Fruit fly (Drosophila melanogaster): ENCODE measurements around the gene Cp18.

The Cp18 gene

DNA sequence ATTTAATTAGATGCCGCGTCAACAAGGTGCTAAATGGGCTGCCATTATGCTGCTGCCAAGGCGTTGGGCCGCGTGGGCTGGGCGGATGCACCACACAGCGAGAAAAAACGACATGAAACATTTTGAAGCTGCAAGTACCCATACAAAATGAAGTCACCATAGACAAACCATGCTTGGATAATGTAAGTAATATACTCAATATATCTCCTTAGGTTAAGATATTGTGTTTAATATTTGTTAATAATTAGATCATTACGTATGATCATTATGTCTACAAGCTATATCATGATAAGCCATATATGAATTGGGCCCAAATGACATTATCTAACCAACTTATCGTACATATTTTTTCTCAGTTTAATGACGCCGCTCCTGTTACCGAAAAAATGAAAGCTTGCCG lies 10.6 kb upstream of the Cp18 start:
- TF ChIP-seq foxo (GFP tag; optimal IDR thresholded peaks at IDR 0.05) (peak in 1 of 2 experiments; percentile 45), Mio (GFP tag; optimal IDR thresholded peaks at IDR 0.05) (no peak), Hr78 (GFP tag; optimal IDR thresholded peaks at IDR 0.05) (no peak), psq (GFP tag; optimal IDR thresholded peaks at IDR 0.05) (peak; percentile 8), woc (GFP tag; optimal IDR thresholded peaks at IDR 0.05) (peak; percentile 18), rgr (GFP tag; optimal IDR thresholded peaks at IDR 0.05) (peak; percentile 44), dmrt93B (GFP tag; optimal IDR thresholded peaks at IDR 0.05) (peak; percentile 23), ey (GFP tag; optimal IDR thresholded peaks at IDR 0.05) (peak; percentile 20), Abd-B (GFP tag; optimal IDR thresholded peaks at IDR 0.05) (no peak), HLH106 (tag; optimal IDR thresholded peaks at IDR 0.05) (peak; percentile 56), Sp1 (GFP tag; optimal IDR thresholded peaks at IDR 0.05) (peak; percentile 64), CG9705 (GFP tag; optimal IDR thresholded peaks at IDR 0.05) (no peak), br (GFP tag; optimal IDR thresholded peaks at IDR 0.05) (peak; percentile 29), h (GFP tag; optimal IDR thresholded peaks at IDR 0.05) (peak; percentile 52), fru (GFP tag; optimal IDR thresholded peaks at IDR 0.05) (peak; percentile 48), OdsH (GFP tag; optimal IDR thresholded peaks at IDR 0.05) (peak; percentile 43)

DNA sequence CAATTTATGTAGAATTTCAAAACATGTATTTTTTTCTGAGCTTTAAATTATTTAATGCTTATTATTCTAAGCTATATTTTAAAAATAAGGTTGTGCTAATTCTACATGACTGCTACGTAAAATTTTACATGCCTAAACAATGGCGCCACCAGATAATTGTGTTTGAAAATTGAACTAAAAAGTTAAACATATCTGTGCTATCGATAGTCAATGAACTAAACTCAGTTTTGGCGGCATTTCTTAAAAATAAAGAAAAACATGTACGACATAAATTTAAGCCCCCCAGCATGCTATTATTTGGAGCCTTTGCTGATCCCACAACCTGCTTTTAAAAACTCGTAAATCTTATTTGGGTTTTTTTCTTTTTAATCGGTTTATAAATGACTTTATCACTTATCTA lies 8.0 kb upstream of the Cp18 start:
- TF ChIP-seq pan (optimal IDR thresholded peaks at IDR 0.05), result no peak
- no peak for TF ChIP-seq Rel (GFP tag; optimal IDR thresholded peaks at IDR 0.05)
- no peak for TF ChIP-seq Rel (tag; optimal IDR thresholded peaks at IDR 0.05)
- no peak for TF ChIP-seq psq (GFP tag; optimal IDR thresholded peaks at IDR 0.05)
- TF ChIP-seq Hr83 (GFP tag; optimal IDR thresholded peaks at IDR 0.05; ENCODE audit: poor library complexity, severe bottlenecking), result peak; percentile 52
- peak in 1 of 2 experiments; percentile 17 for TF ChIP-seq foxo (GFP tag; optimal IDR thresholded peaks at IDR 0.05)
- TF ChIP-seq h (GFP tag; optimal IDR thresholded peaks at IDR 0.05), result peak; percentile 26
- TF ChIP-seq Myc (optimal IDR thresholded peaks at IDR 0.05), result peak; percentile 3
- no peak for TF ChIP-seq br (GFP tag; optimal IDR thresholded peaks at IDR 0.05)
- no peak for TF ChIP-seq lola (GFP tag; optimal IDR thresholded peaks at IDR 0.05)
- TF ChIP-seq CG32264 (GFP tag; optimal IDR thresholded peaks at IDR 0.05), result no peak
- TF ChIP-seq Hnf4 (GFP tag; optimal IDR thresholded peaks at IDR 0.05), result peak; percentile 24
- TF ChIP-seq GATAd (GFP tag; optimal IDR thresholded peaks at IDR 0.05), result no peak
- no peak for TF ChIP-seq Mio (GFP tag; optimal IDR thresholded peaks at IDR 0.05)
- TF ChIP-seq rgr (GFP tag; optimal IDR thresholded peaks at IDR 0.05), result peak; percentile 1
- TF ChIP-seq HLH106 (tag; optimal IDR thresholded peaks at IDR 0.05), result no peak
- no peak for TF ChIP-seq CG9705 (GFP tag; optimal IDR thresholded peaks at IDR 0.05)
- TF ChIP-seq brk (GFP tag; optimal IDR thresholded peaks at IDR 0.05), result peak; percentile 59

dm6 chr3L:8719990-8720559 lies 6.5 kb upstream of the Cp18 start, which contains the start of gene SrpRbeta:
Gene SrpRbeta (minus strand): TSS chr3L:8720225.
- peak in 1 of 2 experiments; percentile 45 for TF ChIP-seq foxo (GFP tag; optimal IDR thresholded peaks at IDR 0.05)
- peak; percentile 73 for TF ChIP-seq rgr (GFP tag; optimal IDR thresholded peaks at IDR 0.05)
- TF ChIP-seq Vsx2 (GFP tag; optimal IDR thresholded peaks at IDR 0.05; ENCODE audit: partially characterized antibody), result no peak
- peak; percentile 40 for TF ChIP-seq OdsH (GFP tag; optimal IDR thresholded peaks at IDR 0.05)
- no peak for TF ChIP-seq lola (GFP tag; optimal IDR thresholded peaks at IDR 0.05)
- peak; percentile 44 for TF ChIP-seq psq (GFP tag; optimal IDR thresholded peaks at IDR 0.05)
- TF ChIP-seq usp (GFP tag; optimal IDR thresholded peaks at IDR 0.05), result no peak
- no peak for TF ChIP-seq brk (GFP tag; optimal IDR thresholded peaks at IDR 0.05)
- no peak for TF ChIP-seq Dfd (GFP tag; optimal IDR thresholded peaks at IDR 0.05)
- TF ChIP-seq GATAd (GFP tag; optimal IDR thresholded peaks at IDR 0.05), result no peak
- TF ChIP-seq dl (GFP tag; optimal IDR thresholded peaks at IDR 0.05; ENCODE audit: insufficient read depth in 1 of 2, partially characterized antibody in 2 of 2), result no peak
- TF ChIP-seq h (GFP tag; optimal IDR thresholded peaks at IDR 0.05), result peak; percentile 59
- TF ChIP-seq fru (GFP tag; optimal IDR thresholded peaks at IDR 0.05), result peak; percentile 14
- peak; percentile 19 for TF ChIP-seq HLH106 (tag; optimal IDR thresholded peaks at IDR 0.05)
- peak; percentile 6 for TF ChIP-seq CG9705 (GFP tag; optimal IDR thresholded peaks at IDR 0.05)
- TF ChIP-seq Hr83 (GFP tag; optimal IDR thresholded peaks at IDR 0.05; ENCODE audit: poor library complexity, severe bottlenecking), result peak; percentile 41
- no peak for TF ChIP-seq Rel (GFP tag; optimal IDR thresholded peaks at IDR 0.05)
- peak; percentile 24 for TF ChIP-seq Rel (tag; optimal IDR thresholded peaks at IDR 0.05)
- no peak for TF ChIP-seq Abd-B (GFP tag; optimal IDR thresholded peaks at IDR 0.05)
- peak; percentile 60 for TF ChIP-seq br (GFP tag; optimal IDR thresholded peaks at IDR 0.05)
- TF ChIP-seq dsf (GFP tag; optimal IDR thresholded peaks at IDR 0.05; ENCODE audit: borderline replicate concordance), result no peak
- TF ChIP-seq Sp1 (GFP tag; optimal IDR thresholded peaks at IDR 0.05), result peak; percentile 27
- TF ChIP-seq Hr78 (GFP tag; optimal IDR thresholded peaks at IDR 0.05), result no peak
- peak; percentile 27 for TF ChIP-seq ey (GFP tag; optimal IDR thresholded peaks at IDR 0.05)
- no peak for TF ChIP-seq sage (GFP tag; optimal IDR thresholded peaks at IDR 0.05)
- TF ChIP-seq Hnf4 (GFP tag; optimal IDR thresholded peaks at IDR 0.05), result peak; percentile 79
- TF ChIP-seq Jra (GFP tag; optimal IDR thresholded peaks at IDR 0.05), result peak; percentile 7

All from whole organism, wandering third instar larva.